Fruit fly (Drosophila melanogaster): ENCODE measurements around the gene CG34382.

CG34382 gene

DNA sequence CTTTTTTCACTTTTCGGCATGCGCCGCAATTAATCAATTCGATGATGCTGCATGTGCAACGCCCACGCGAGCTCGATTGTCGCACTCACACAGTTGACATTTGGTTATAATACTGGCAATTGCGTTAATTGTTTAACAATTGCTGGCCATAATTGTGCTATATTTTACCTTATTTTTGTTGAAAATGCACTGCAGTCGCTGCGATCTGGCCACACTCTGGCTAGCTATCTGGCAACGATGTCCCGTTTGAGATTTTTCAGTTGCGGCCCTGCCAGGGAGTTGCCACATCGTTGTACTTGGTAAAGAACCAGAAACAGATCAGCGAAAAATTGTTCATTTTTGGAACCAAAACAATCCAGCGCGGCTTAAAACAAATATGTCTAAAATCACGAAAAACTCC, 19.6 kb downstream of the CG34382 start, which contains the start of the genes CG6707 and CG46387 (continued):
- TF ChIP-seq CG42726 (GFP tag; IDR thresholded peaks at IDR 0.05; ENCODE audit: partially characterized antibody) (0 out of 2 replicates have a peak, but pooled peaks have one; percentile 51), Fer1 (GFP tag; optimal IDR thresholded peaks at IDR 0.05) (no peak), CG12299 (tag; optimal IDR thresholded peaks at IDR 0.05) (no peak), CG4360 (GFP tag; IDR thresholded peaks at IDR 0.05) (no peak), rib (GFP tag; IDR thresholded peaks at IDR 0.05) (no peak), z (GFP tag; IDR thresholded peaks at IDR 0.05) (no peak), Hr3 (GFP tag; optimal IDR thresholded peaks at IDR 0.05) (no peak), Dip2 (GFP tag; IDR thresholded peaks at IDR 0.05) (no peak), CG33557 (GFP tag; optimal IDR thresholded peaks at IDR 0.05) (no peak), Taf1 (GFP tag; IDR thresholded peaks at IDR 0.05) (no peak), Bgb (GFP tag; IDR thresholded peaks at IDR 0.05; ENCODE audit: partially characterized antibody) (peak; percentile 44; the same call in 1 of the 2 replicates), pan (optimal IDR thresholded peaks at IDR 0.05) (no peak), pan (GFP tag; optimal IDR thresholded peaks at IDR 0.05 in 1 of 2, IDR thresholded peaks at IDR 0.05 in 1 of 2) (no peak), dpn (GFP tag; optimal IDR thresholded peaks at IDR 0.05) (peak in 1 of 2 experiments; percentile 46), lab (GFP tag; optimal IDR thresholded peaks at IDR 0.05) (no peak), schlank (tag; optimal IDR thresholded peaks at IDR 0.05) (no peak), Side (GFP tag; optimal IDR thresholded peaks at IDR 0.05) (no peak), CG2202 (tag; optimal IDR thresholded peaks at IDR 0.05) (no peak), grau (tag; optimal IDR thresholded peaks at IDR 0.05) (peak; percentile 3), insv (GFP tag; optimal IDR thresholded peaks at IDR 0.05) (no peak), sd (tag; optimal IDR thresholded peaks at IDR 0.05) (no peak), CG13624 (GFP tag; optimal IDR thresholded peaks at IDR 0.05) (peak; percentile 47), az2 (GFP tag; optimal IDR thresholded peaks at IDR 0.05) (no peak), CG11085 (GFP tag; IDR thresholded peaks at IDR 0.05) (no peak), CG2120 (GFP tag; optimal IDR thresholded peaks at IDR 0.05) (peak; percentile 55), ssp (GFP tag; IDR thresholded peaks at IDR 0.05) (no peak), hbn (GFP tag; IDR thresholded peaks at IDR 0.05; ENCODE audit: partially characterized antibody) (no peak), CG15601 (tag; optimal IDR thresholded peaks at IDR 0.05) (peak; percentile 79), vnd (GFP tag; IDR thresholded peaks at IDR 0.05; ENCODE audit: partially characterized antibody) (no peak), ind (GFP tag; optimal IDR thresholded peaks at IDR 0.05) (no peak), twi (tag; optimal IDR thresholded peaks at IDR 0.05) (no peak), so (GFP tag; IDR thresholded peaks at IDR 0.05) (no peak), CG2712 (tag; optimal IDR thresholded peaks at IDR 0.05) (peak; percentile 15), lola (GFP tag; optimal IDR thresholded peaks at IDR 0.05) (no peak), CG14965 (GFP tag; optimal IDR thresholded peaks at IDR 0.05; ENCODE audit: borderline replicate concordance) (no peak), Six4 (GFP tag; optimal IDR thresholded peaks at IDR 0.05) (no peak), emc (GFP tag; optimal IDR thresholded peaks at IDR 0.05) (no peak), lbe (GFP tag; optimal IDR thresholded peaks at IDR 0.05) (no peak), Asciz (GFP tag; optimal IDR thresholded peaks at IDR 0.05) (no peak), tio (GFP tag; optimal IDR thresholded peaks at IDR 0.05) (no peak), ap (GFP tag; IDR thresholded peaks at IDR 0.05) (no peak), fd96Cb (tag; optimal IDR thresholded peaks at IDR 0.05) (no peak), sc (optimal IDR thresholded peaks at IDR 0.05) (no peak), sc (GFP tag; optimal IDR thresholded peaks at IDR 0.05) (no peak), H15 (GFP tag; IDR thresholded peaks at IDR 0.05) (no peak), wor (GFP tag; IDR thresholded peaks at IDR 0.05) (no peak), E2f2 (GFP tag; IDR thresholded peaks at IDR 0.05) (peak; percentile 61), CG6272 (GFP tag; IDR thresholded peaks at IDR 0.05) (no peak), Oli (tag; optimal IDR thresholded peaks at IDR 0.05) (no peak), CG6791 (GFP tag; IDR thresholded peaks at IDR 0.05; ENCODE audit: partially characterized antibody) (0 out of 3 replicates have a peak, but pooled peaks have one; percentile 52), h (optimal IDR thresholded peaks at IDR 0.05) (no peak), gfzf (GFP tag; optimal IDR thresholded peaks at IDR 0.05) (peak; percentile 68)
